Fruit fly (Drosophila melanogaster) whole organism, embryonic: ENCODE results near the gene CG16736.

Experiments
- CG13775 ChIP-seq: fragments of 200-800 bp; sonication (Bioruptor generic); optimal IDR thresholded peaks from 3 replicates; lab custom pipeline; 2017; ENCODE audit warnings: missing biosample characterization, mild to moderate bottlenecking, missing genetic modification characterization
- CG14441 ChIP-seq: fragments of 200-800 bp; sonication (Bioruptor generic); IDR thresholded peaks from 2 replicates; pipeline ENCODE4 v1.3.6; 2022; ENCODE audit warnings: missing biosample characterization, missing genetic modification characterization
- CG2712 ChIP-seq: fragments of 200-800 bp; optimal IDR thresholded peaks from 3 replicates; lab custom pipeline; 2019; ENCODE audit warnings: missing biosample characterization, mild to moderate bottlenecking, missing genetic modification characterization, moderate library complexity
- CG31224 ChIP-seq: fragments of 200-800 bp; sonication (Bioruptor generic); IDR thresholded peaks from 2 replicates; pipeline ENCODE4 v1.3.6; 2022; ENCODE audit warnings: missing biosample characterization, missing genetic modification characterization
- NC2β ChIP-seq: fragments of 200-800 bp; sonication (Bioruptor generic); optimal IDR thresholded peaks from 2 replicates; lab custom pipeline; 2016; ENCODE audit warnings: missing biosample characterization, missing genetic modification characterization
- Xbp1 ChIP-seq: fragments of 200-800 bp; sonication (Bioruptor generic); optimal IDR thresholded peaks from 3 replicates; lab custom pipeline; 2016; ENCODE audit warnings: missing biosample characterization, mild to moderate bottlenecking, missing genetic modification characterization
- ab ChIP-seq: fragments of 200-800 bp; sonication (Bioruptor generic); optimal IDR thresholded peaks from 2 replicates; lab custom pipeline; 2016; ENCODE audit warnings: missing biosample characterization, missing genetic modification characterization
- dan ChIP-seq: fragments of 200-800 bp; sonication (Bioruptor generic); IDR thresholded peaks from 2 replicates; pipeline ENCODE4 v1.3.6; 2022; ENCODE audit warnings: missing biosample characterization, missing genetic modification characterization
- peb ChIP-seq: fragments of 200-800 bp; sonication (Bioruptor generic); IDR thresholded peaks from 2 replicates; pipeline ENCODE4 v1.3.6; 2022; ENCODE audit warnings: missing biosample characterization, missing genetic modification characterization
- slbo ChIP-seq: fragments of 200-800 bp; sonication (Bioruptor generic); IDR thresholded peaks from 2 replicates; pipeline ENCODE4 v1.3.6; 2022; ENCODE audit warnings: missing biosample characterization, missing genetic modification characterization
- sug ChIP-seq: fragments of 200-800 bp; optimal IDR thresholded peaks from 2 replicates; lab custom pipeline; 2019; ENCODE audit warnings: missing biosample characterization, mild to moderate bottlenecking, missing genetic modification characterization, moderate library complexity

DNA sequence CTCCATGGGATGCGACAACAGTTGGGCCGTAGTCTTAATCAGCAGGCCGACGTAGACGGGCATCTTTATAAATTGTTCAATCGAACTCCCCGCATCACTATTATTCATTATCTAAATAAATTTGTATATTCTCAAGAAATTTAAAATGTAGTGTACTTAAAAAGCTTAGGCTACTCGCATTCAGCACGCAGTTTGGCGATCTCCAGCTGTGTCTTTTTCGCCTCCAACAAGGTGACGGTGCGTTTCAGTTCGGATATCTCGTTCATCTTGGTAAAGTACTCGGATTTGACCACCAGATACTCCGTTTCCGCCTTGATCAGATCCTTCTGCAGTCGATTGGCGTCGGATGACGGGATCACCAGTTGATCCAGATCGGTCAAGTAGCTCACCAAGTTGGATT, at the start of gene CG16736:
- TF ChIP-seq sug (tag; lab: Kevin White, UChicago) (no peak), peb (GFP tag; lab: Robert Waterston, UW) (no peak), CG13775 (GFP tag; lab: Kevin White, UChicago) (no peak), dan (GFP tag; lab: Robert Waterston, UW) (no peak), CG2712 (tag; lab: Kevin White, UChicago) (no peak), CG31224 (GFP tag; lab: Robert Waterston, UW) (no peak), ab (GFP tag; lab: Kevin White, UChicago) (no peak), CG14441 (no peak), Xbp1 (GFP tag; lab: Kevin White, UChicago) (no peak), NC2β (GFP tag; lab: Kevin White, UChicago) (no peak), slbo (no peak)
